Worm (Caenorhabditis elegans) whole organism, L3 larva: ENCODE results near the gene Y46G5A.23.

ENCODE experiments used
- aly-2 ChIP-seq: fragments of 150-350 bp; optimal IDR thresholded peaks from 2 replicates; lab custom pipeline; 2014; ENCODE audit warnings: missing biosample characterization, missing genetic modification characterization
- ama-1 ChIP-seq: fragments of 150-350 bp; optimal IDR thresholded peaks from 2 replicates; lab custom pipeline; 2018
- ceh-82 ChIP-seq: fragments of 150-350 bp; optimal IDR thresholded peaks from 2 replicates; lab custom pipeline; 2014; ENCODE audit warnings: missing biosample characterization, missing genetic modification characterization
- ceh-9 ChIP-seq: sonication (generic microtip); optimal IDR thresholded peaks from 2 replicates; lab custom pipeline; 2018; ENCODE audit warnings: missing biosample characterization, missing genetic modification characterization
- daf-12 ChIP-seq: fragments of 150-350 bp; optimal IDR thresholded peaks from 2 replicates; lab custom pipeline; 2014; ENCODE audit warnings: missing biosample characterization, missing genetic modification reagents, missing genetic modification characterization
- egl-27 ChIP-seq: sonication (generic microtip); optimal IDR thresholded peaks from 4 replicates; lab custom pipeline; 2017; ENCODE audit warnings: missing biosample characterization, missing genetic modification reagents, missing genetic modification characterization
- elt-1 ChIP-seq: fragments of 150-350 bp; optimal IDR thresholded peaks from 2 replicates; lab custom pipeline; 2014; ENCODE audit warnings: missing biosample characterization, missing genetic modification characterization
- elt-2 ChIP-seq: sonication (generic microtip); optimal IDR thresholded peaks from 2 replicates; lab custom pipeline; 2016; ENCODE audit warnings: missing genetic modification reagents, mild to moderate bottlenecking, missing genetic modification characterization, missing compliant biosample characterization
- elt-3 ChIP-seq, 3 experiments: fragments of 150-350 bp in 1 of 3; sonication (generic microtip) in 2 of 3; optimal IDR thresholded peaks; 2 replicates in 2 of 3; 4 replicates in 1 of 3; lab custom pipeline; 2014 to 2017; ENCODE audit warnings: missing biosample characterization in 3 of 3, missing genetic modification characterization in 3 of 3
- fkh-2 ChIP-seq: fragments of 150-350 bp; optimal IDR thresholded peaks from 2 replicates; lab custom pipeline; 2014; ENCODE audit warnings: missing biosample characterization, missing genetic modification reagents, missing genetic modification characterization
- hmg-11 ChIP-seq: sonication (generic microtip); optimal IDR thresholded peaks from 2 replicates; lab custom pipeline; 2016; ENCODE audit warnings: missing genetic modification characterization, missing compliant biosample characterization
- lsy-12 ChIP-seq: sonication (generic microtip); optimal IDR thresholded peaks from 2 replicates; lab custom pipeline; 2016; ENCODE audit warnings: mild to moderate bottlenecking, missing genetic modification characterization, missing compliant biosample characterization
- mdl-1 ChIP-seq: fragments of 150-350 bp; optimal IDR thresholded peaks from 2 replicates; lab custom pipeline; 2014; ENCODE audit warnings: missing biosample characterization, missing genetic modification characterization
- nfya-1 ChIP-seq: sonication (generic microtip); optimal IDR thresholded peaks from 2 replicates; lab custom pipeline; 2017; ENCODE audit warnings: missing genetic modification characterization, mild to moderate bottlenecking, missing compliant biosample characterization, antibody characterized with exemption, moderate library complexity; ENCODE audit not compliant: insufficient read depth
- nhr-23 ChIP-seq: fragments of 150-350 bp; optimal IDR thresholded peaks from 2 replicates; lab custom pipeline; 2014; ENCODE audit warnings: missing biosample characterization, missing genetic modification reagents, missing genetic modification characterization
- nhr-25 ChIP-seq: sonication (generic microtip); optimal IDR thresholded peaks from 2 replicates; lab custom pipeline; 2017; ENCODE audit warnings: missing biosample characterization, missing genetic modification characterization
- nhr-28 ChIP-seq: fragments of 150-350 bp; optimal IDR thresholded peaks from 2 replicates; lab custom pipeline; 2014; ENCODE audit warnings: missing biosample characterization, missing genetic modification characterization
- nhr-43 ChIP-seq: sonication (generic microtip); optimal IDR thresholded peaks from 2 replicates; lab custom pipeline; 2016; ENCODE audit warnings: mild to moderate bottlenecking, missing genetic modification characterization, missing compliant biosample characterization; ENCODE audit not compliant: poor library complexity, severe bottlenecking
- nhr-67 ChIP-seq: fragments of 150-350 bp; optimal IDR thresholded peaks from 2 replicates; lab custom pipeline; 2014; ENCODE audit warnings: missing biosample characterization, missing genetic modification characterization
- nhr-76 ChIP-seq: fragments of 150-350 bp; sonication (generic microtip); optimal IDR thresholded peaks from 5 replicates; lab custom pipeline; 2014; ENCODE audit warnings: missing biosample characterization, missing genetic modification characterization
- nhr-77 ChIP-seq: fragments of 150-350 bp; optimal IDR thresholded peaks from 2 replicates; lab custom pipeline; 2014; ENCODE audit warnings: missing biosample characterization, missing genetic modification characterization
- pha-4 ChIP-seq: fragments of 150-350 bp; optimal IDR thresholded peaks from 2 replicates; lab custom pipeline; 2014; ENCODE audit warnings: missing biosample characterization, missing genetic modification reagents, missing genetic modification characterization
- pqm-1 ChIP-seq: fragments of 150-350 bp; optimal IDR thresholded peaks from 2 replicates; lab custom pipeline; 2017; ENCODE audit warnings: missing biosample characterization, missing genetic modification characterization, inconsistent platforms
- sea-2 ChIP-seq: fragments of 150-350 bp; sonication (generic microtip); optimal IDR thresholded peaks from 4 replicates; lab custom pipeline; 2014; ENCODE audit warnings: missing biosample characterization, missing genetic modification reagents, missing genetic modification characterization
- skn-1 ChIP-seq: fragments of 150-350 bp; optimal IDR thresholded peaks from 2 replicates; lab custom pipeline; 2014; ENCODE audit warnings: missing biosample characterization, missing genetic modification characterization
- snpc-4 ChIP-seq: fragments of 150-350 bp; optimal IDR thresholded peaks from 2 replicates; lab custom pipeline; 2014; ENCODE audit warnings: missing biosample characterization, missing genetic modification characterization
- tbx-2 ChIP-seq: sonication (generic microtip); optimal IDR thresholded peaks from 2 replicates; lab custom pipeline; 2016; ENCODE audit warnings: mild to moderate bottlenecking, missing genetic modification characterization, missing compliant biosample characterization
- unc-39 ChIP-seq: sonication (generic microtip); optimal IDR thresholded peaks from 4 replicates; lab custom pipeline; 2017; ENCODE audit warnings: missing biosample characterization, missing genetic modification characterization
- unc-62 ChIP-seq: fragments of 150-350 bp; sonication (generic microtip); optimal IDR thresholded peaks from 4 replicates; lab custom pipeline; 2014; ENCODE audit warnings: missing biosample characterization, missing genetic modification reagents, missing genetic modification characterization
- zag-1 ChIP-seq: fragments of 150-350 bp; optimal IDR thresholded peaks from 2 replicates; lab custom pipeline; 2014; ENCODE audit warnings: missing biosample characterization, missing genetic modification characterization
- ztf-4 ChIP-seq: fragments of 150-350 bp; optimal IDR thresholded peaks from 2 replicates; lab custom pipeline; 2014; ENCODE audit warnings: missing biosample characterization, missing genetic modification characterization

Gene Y46G5A.23

DNA sequence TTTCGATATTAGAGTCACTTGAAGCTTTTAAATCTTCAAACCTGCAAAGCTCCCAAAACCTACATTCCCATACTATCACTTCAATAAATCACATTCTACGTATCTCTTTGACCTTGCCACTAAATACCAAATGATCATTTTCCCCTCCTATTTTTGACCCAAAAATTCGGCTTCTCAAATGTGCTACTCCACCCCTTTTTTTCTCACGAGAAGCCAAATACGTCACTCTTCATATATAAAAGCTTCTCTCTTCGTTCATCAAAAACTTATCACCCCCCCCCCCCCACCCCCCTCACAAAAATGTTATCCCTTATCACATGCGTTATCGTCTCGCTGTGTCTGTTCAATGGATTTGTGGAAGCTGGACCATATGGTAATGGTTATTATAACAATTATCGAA lies 2.0 kb downstream of the Y46G5A.23 start, which contains the start of gene Y46G5A.38:
Gene Y46G5A.38, plus strand, starts transcription at position 301 of the 400 bp plus-strand sequence.
- TF ChIP-seq skn-1 (tag; lab: Kevin White, UChicago), result no peak
- no peak for TF ChIP-seq nhr-76 (tag; lab: Kevin White, UChicago)
- TF ChIP-seq ama-1 (lab: Kevin White, UChicago), result no peak
- TF ChIP-seq lsy-12 (tag; lab: Kevin White, UChicago), result no peak
- TF ChIP-seq snpc-4 (tag; lab: Kevin White, UChicago), result no peak
- no peak for TF ChIP-seq ceh-9 (tag; lab: Kevin White, UChicago)
- TF ChIP-seq nfya-1, result no peak
- TF ChIP-seq pha-4 (tag; lab: Kevin White, UChicago), result no peak
- TF ChIP-seq elt-1 (tag; lab: Kevin White, UChicago), result no peak

DNA sequence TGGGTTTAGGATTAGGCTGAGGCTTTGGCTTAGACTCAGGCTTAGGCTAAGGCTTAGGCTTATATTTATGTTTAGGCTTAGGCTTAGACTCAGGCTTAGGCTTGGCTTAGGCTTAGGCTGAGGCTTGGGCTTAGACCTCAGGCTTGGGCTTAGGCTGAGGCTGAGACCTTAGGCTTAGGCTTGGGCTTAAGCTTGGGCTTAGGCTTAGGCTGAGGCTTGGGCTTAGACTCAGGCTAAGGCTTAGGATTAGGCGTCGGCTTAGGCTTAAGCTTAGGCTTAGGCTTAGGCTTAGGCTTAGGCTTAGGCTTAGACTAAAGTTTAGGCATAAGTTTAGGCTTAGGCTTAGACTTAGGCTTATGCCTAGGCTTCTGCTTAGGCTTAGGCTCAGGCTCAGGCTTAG lies 4.3 kb downstream of the Y46G5A.23 start:
- TF ChIP-seq unc-39 (tag; lab: Kevin White, UChicago), result no peak
- TF ChIP-seq snpc-4 (tag; lab: Kevin White, UChicago), result no peak
- no peak for TF ChIP-seq nhr-28
- TF ChIP-seq fkh-2 (tag; lab: Kevin White, UChicago), result no peak
- TF ChIP-seq daf-12 (tag; lab: Kevin White, UChicago), result no peak

DNA sequence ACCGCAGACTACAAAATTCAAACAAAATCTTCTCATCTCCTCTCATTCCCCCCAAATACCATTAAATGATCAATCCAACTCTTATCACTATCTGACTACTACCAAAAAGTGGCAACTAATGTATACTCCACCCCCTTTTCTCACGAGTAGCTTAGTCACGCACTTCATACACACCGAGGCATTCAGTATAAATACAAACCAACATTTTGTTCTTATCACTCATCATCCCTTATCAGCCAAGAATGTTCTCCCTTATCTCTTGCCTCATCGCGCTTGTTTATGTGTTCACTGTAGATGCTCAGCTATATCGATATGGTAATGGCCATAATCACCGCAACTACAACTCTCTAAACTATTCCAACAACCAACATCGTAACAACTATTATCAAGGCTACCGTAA lies 5.3 kb downstream of the Y46G5A.23 start, which contains the start of gene Y46G5A.36:
Gene Y46G5A.36, plus strand, starts transcription at position 243 of the 400 bp plus-strand sequence.
- TF ChIP-seq unc-39 (tag; lab: Kevin White, UChicago), result no peak
- peak; percentile 90 for TF ChIP-seq elt-2 (tag; lab: Kevin White, UChicago)
- TF ChIP-seq pqm-1, result peak; percentile 79

DNA sequence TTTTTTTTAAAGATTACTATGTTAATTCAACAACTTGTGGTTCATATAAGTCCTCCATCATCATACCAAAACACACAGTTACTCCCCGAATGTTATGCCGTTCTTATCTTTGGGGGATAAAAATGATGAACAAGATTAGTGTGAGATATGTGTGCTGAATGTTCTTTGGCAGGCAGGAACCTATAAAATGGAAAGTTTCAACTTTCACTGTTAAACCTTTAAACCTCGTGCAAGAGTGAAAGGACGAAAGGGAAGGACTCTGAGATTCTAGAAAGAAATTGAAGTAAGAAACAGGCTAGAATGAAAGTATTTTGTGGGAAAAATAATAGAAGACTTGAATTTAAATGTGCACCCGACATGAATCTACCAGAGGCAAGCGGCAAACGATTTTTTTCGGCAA lies 8.8 kb downstream of the Y46G5A.23 start:
- TF ChIP-seq zag-1 (no peak), sea-2 (GFP tag; lab: Kevin White, UChicago) (no peak), unc-62 (GFP tag; lab: Kevin White, UChicago) (no peak), elt-3 (tag; optimal IDR thresholded peaks at IDR 0.05; lab: Kevin White, UChicago) (no peak)

DNA sequence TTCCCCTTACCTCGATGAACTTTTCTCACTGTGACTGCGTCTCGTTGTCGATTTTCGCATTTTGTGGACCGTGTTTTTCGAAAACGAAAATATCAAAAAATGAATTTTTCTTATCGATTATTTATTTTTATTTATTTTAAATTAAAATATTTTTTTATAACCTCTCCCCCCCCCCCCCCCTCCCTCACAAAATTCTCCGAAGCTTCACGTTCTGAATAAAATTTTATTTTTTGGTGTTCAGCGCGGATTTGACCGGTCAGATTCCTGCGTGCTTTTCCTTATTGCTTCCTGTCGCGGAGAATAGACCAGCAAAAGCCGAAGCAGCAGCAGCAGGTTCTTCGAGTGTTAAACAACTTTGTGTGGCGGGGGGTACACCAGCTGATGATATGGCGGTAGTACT lies 10.3 kb downstream of the Y46G5A.23 start, which contains the start of gene Y46G5A.22:
Gene Y46G5A.22, minus strand, starts transcription at position 101 of the 400 bp plus-strand sequence.
- TF ChIP-seq elt-3 (tag; optimal IDR thresholded peaks at IDR 0.05; lab: Kevin White, UChicago) (no peak), nhr-25 (tag; lab: Kevin White, UChicago) (no peak), pqm-1 (no peak), nhr-77 (tag; lab: Kevin White, UChicago) (no peak), hmg-11 (no peak), ztf-4 (tag; lab: Kevin White, UChicago) (no peak), tbx-2 (tag; lab: Kevin White, UChicago) (no peak), aly-2 (no peak), ceh-9 (tag; lab: Kevin White, UChicago) (no peak), egl-27 (tag; lab: Kevin White, UChicago) (no peak), ceh-82 (tag; lab: Kevin White, UChicago) (no peak)

DNA sequence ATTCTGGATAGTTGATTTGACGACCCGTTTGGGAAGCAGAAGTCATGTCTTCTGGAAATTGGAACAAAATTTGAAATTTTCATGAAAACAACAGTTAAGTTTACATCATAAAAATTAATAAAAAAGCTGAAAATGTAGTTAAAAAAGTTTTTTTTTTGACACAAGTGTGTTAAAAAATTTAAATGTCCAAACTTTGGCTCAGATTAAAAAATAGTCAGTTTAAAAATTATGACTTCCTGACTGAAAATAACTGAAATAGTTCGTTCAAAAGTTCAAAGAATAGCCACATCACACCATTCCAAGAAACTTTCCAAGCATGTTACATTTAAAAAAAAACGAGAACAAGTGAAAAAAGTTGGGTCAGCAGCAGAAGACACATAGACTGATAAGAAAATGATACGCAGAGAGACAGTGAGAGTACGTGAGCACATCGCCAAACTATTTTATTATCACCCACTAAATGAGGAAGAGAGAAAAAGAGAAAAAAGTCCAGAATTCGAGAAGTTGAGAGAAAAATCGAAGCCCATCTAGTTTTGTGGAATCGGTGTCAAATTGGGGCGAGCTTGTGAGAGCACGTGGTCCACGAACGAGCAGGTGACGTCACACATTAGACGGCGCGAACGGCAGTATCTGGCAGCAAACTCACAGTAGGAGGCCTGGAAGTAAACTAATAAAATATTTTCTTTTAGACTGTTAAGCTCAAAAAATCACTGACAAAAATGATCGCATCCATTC lies 12.2 kb downstream of the Y46G5A.23 start, which contains the start of gene acl-7:
Gene acl-7, minus strand, starts transcription at position 51 of the 735 bp plus-strand sequence.
- TF ChIP-seq mdl-1 (no peak), nfya-1 (no peak), nhr-28 (no peak), nhr-43 (no peak), zag-1 (no peak), nhr-67 (no peak), pqm-1 (peak; percentile 39), nhr-23 (tag; lab: Kevin White, UChicago) (no peak), elt-2 (tag; lab: Kevin White, UChicago) (peak; percentile 76)
- TF ChIP-seq, all 47 proteins: peak for 2
